Worm (Caenorhabditis elegans) whole organism, young adult: Measurements from ENCODE around the gene ZK1010.12.

Experiments used
- C17E4.6 ChIP-seq: fragments of 200-800 bp; sonication (Bioruptor generic); IDR thresholded peaks from 2 replicates; pipeline ENCODE4 v1.3.6; 2022; ENCODE audit warnings: missing genetic modification reagents, missing genetic modification characterization, missing compliant biosample characterization
- F10E7.11 ChIP-seq: sonication (generic microtip); optimal IDR thresholded peaks from 2 replicates; lab custom pipeline; 2017; ENCODE audit warnings: mild to moderate bottlenecking, missing genetic modification characterization, moderate library complexity, missing compliant biosample characterization
- F22D6.2 ChIP-seq: sonication (generic microtip); optimal IDR thresholded peaks from 2 replicates; lab custom pipeline; 2016; ENCODE audit warnings: mild to moderate bottlenecking, missing genetic modification characterization, missing compliant biosample characterization
- F23B12.7 ChIP-seq: sonication (generic microtip); optimal IDR thresholded peaks from 2 replicates; lab custom pipeline; 2017; ENCODE audit warnings: missing genetic modification characterization, mild to moderate bottlenecking, missing compliant biosample characterization, antibody characterized with exemption, moderate library complexity; ENCODE audit not compliant: insufficient read depth
- F55B11.4 ChIP-seq: sonication (generic microtip); optimal IDR thresholded peaks from 2 replicates; lab custom pipeline; 2016; ENCODE audit warnings: missing compliant biosample characterization, missing genetic modification characterization, borderline replicate concordance; ENCODE audit not compliant: insufficient read depth
- K11D2.4 ChIP-seq: fragments of 200-800 bp; sonication (Bioruptor generic); IDR thresholded peaks from 2 replicates; pipeline ENCODE4 v1.3.6; 2022; ENCODE audit warnings: missing genetic modification reagents, missing genetic modification characterization, missing compliant biosample characterization
- Y53G8AR.9 ChIP-seq: fragments of 200-800 bp; sonication (Bioruptor generic); conservative IDR thresholded peaks from 2 replicates; pipeline ENCODE4 v1.3.6; 2022; ENCODE audit warnings: missing genetic modification reagents, missing genetic modification characterization, missing compliant biosample characterization
- Y67H2A.10 ChIP-seq: fragments of 200-800 bp; sonication (Bioruptor generic); conservative IDR thresholded peaks from 2 replicates; pipeline ENCODE4 v1.3.6; 2022; ENCODE audit warnings: missing genetic modification reagents, missing genetic modification characterization, missing compliant biosample characterization
- atf-7 ChIP-seq: sonication (generic microtip); optimal IDR thresholded peaks from 2 replicates; lab custom pipeline; 2017; ENCODE audit warnings: mild to moderate bottlenecking, missing genetic modification characterization, missing compliant biosample characterization
- ceh-100 ChIP-seq: fragments of 200-800 bp; sonication (Bioruptor generic); IDR thresholded peaks from 2 replicates; pipeline ENCODE4 v1.3.6; 2022; ENCODE audit warnings: missing genetic modification reagents, missing genetic modification characterization, missing compliant biosample characterization
- ceh-91 ChIP-seq: fragments of 200-800 bp; sonication (Bioruptor generic); IDR thresholded peaks from 2 replicates; pipeline ENCODE4 v1.3.6; 2022; ENCODE audit warnings: missing genetic modification reagents, missing genetic modification characterization, missing compliant biosample characterization
- die-1 ChIP-seq: sonication (generic microtip); optimal IDR thresholded peaks from 2 replicates; lab custom pipeline; 2016; ENCODE audit warnings: missing genotype, mild to moderate bottlenecking, missing genetic modification characterization, missing compliant biosample characterization
- efl-1 ChIP-seq: fragments of 150-350 bp; optimal IDR thresholded peaks from 2 replicates; lab custom pipeline; 2014; ENCODE audit warnings: missing biosample characterization, missing genetic modification reagents, missing genetic modification characterization
- egrh-3 ChIP-seq: fragments of 200-800 bp; sonication (Bioruptor generic); IDR thresholded peaks from 2 replicates; pipeline ENCODE4 v1.3.6; 2022; ENCODE audit warnings: missing genetic modification reagents, missing genetic modification characterization, missing compliant biosample characterization
- ekl-4 ChIP-seq: fragments of 200-800 bp; sonication (Bioruptor generic); IDR thresholded peaks from 2 replicates; pipeline ENCODE4 v1.3.6; 2022; ENCODE audit warnings: missing genetic modification reagents, missing genetic modification characterization, missing compliant biosample characterization
- ets-4 ChIP-seq: fragments of 200-800 bp; sonication (Bioruptor generic); optimal IDR thresholded peaks from 2 replicates; lab custom pipeline; 2018; ENCODE audit warnings: mild to moderate bottlenecking, missing genetic modification characterization, missing compliant biosample characterization
- him-1 ChIP-seq: sonication (generic microtip); optimal IDR thresholded peaks from 2 replicates; lab custom pipeline; 2016; ENCODE audit warnings: missing genotype, missing genetic modification reagents, missing genetic modification characterization, missing compliant biosample characterization
- hmg-1.2 ChIP-seq: fragments of 200-800 bp; sonication (Bioruptor generic); IDR thresholded peaks from 2 replicates; pipeline ENCODE4 v1.3.6; 2022; ENCODE audit warnings: missing genetic modification reagents, missing genetic modification characterization, missing compliant biosample characterization
- let-526 ChIP-seq: fragments of 200-800 bp; sonication (Bioruptor generic); IDR thresholded peaks from 2 replicates; pipeline ENCODE4 v1.3.6; 2022; ENCODE audit warnings: missing genetic modification reagents, missing genetic modification characterization, missing compliant biosample characterization
- let-607 ChIP-seq, 2 experiments: fragments of 200-800 bp in 1 of 2; sonication (Bioruptor generic) in 1 of 2; sonication (generic microtip) in 1 of 2; optimal IDR thresholded peaks; 2 replicates each; lab custom pipeline; 2016 to 2018; ENCODE audit warnings: mild to moderate bottlenecking in 2 of 2, missing compliant biosample characterization in 2 of 2, missing genetic modification characterization in 2 of 2, moderate library complexity in 2 of 2, missing genotype in 1 of 2
- lin-26 ChIP-seq: fragments of 200-800 bp; sonication (Bioruptor generic); IDR thresholded peaks from 2 replicates; pipeline ENCODE4 v1.3.6; 2022; ENCODE audit warnings: missing genetic modification reagents, missing genetic modification characterization, missing compliant biosample characterization
- lsy-27 ChIP-seq: sonication (generic microtip); optimal IDR thresholded peaks from 2 replicates; lab custom pipeline; 2017; ENCODE audit warnings: missing genetic modification characterization, mild to moderate bottlenecking, missing compliant biosample characterization, antibody characterized with exemption, missing genotype, borderline replicate concordance; ENCODE audit not compliant: insufficient read depth
- madf-3 ChIP-seq: fragments of 200-800 bp; sonication (Bioruptor generic); IDR thresholded peaks from 2 replicates; pipeline ENCODE4 v1.3.6; 2022; ENCODE audit warnings: missing genetic modification reagents, missing genetic modification characterization, missing compliant biosample characterization
- madf-6 ChIP-seq: fragments of 200-800 bp; sonication (Bioruptor generic); IDR thresholded peaks from 2 replicates; pipeline ENCODE4 v1.3.6; 2022; ENCODE audit warnings: missing genetic modification reagents, missing genetic modification characterization, missing compliant biosample characterization
- madf-8 ChIP-seq: fragments of 200-800 bp; sonication (Bioruptor generic); conservative IDR thresholded peaks from 2 replicates; pipeline ENCODE4 v1.3.6; 2022; ENCODE audit warnings: missing genetic modification reagents, missing genetic modification characterization, missing compliant biosample characterization
- mcd-1 ChIP-seq: fragments of 200-800 bp; sonication (Bioruptor generic); IDR thresholded peaks from 2 replicates; pipeline ENCODE4 v1.3.6; 2022; ENCODE audit warnings: missing genetic modification reagents, missing genetic modification characterization, missing compliant biosample characterization
- nhr-90 ChIP-seq: sonication (generic microtip); optimal IDR thresholded peaks from 2 replicates; lab custom pipeline; 2016; ENCODE audit warnings: missing genotype, mild to moderate bottlenecking, missing genetic modification characterization, missing compliant biosample characterization
- pbrm-1 ChIP-seq: fragments of 200-800 bp; sonication (Bioruptor generic); IDR thresholded peaks from 2 replicates; pipeline ENCODE4 v1.3.6; 2022; ENCODE audit warnings: missing genetic modification reagents, missing genetic modification characterization, missing compliant biosample characterization
- pha-4 ChIP-seq: fragments of 150-350 bp; sonication (generic microtip); optimal IDR thresholded peaks from 2 replicates; lab custom pipeline; 2014; ENCODE audit warnings: missing biosample characterization, missing genetic modification reagents, missing genetic modification characterization
- rcor-1 ChIP-seq: fragments of 200-800 bp; sonication (Bioruptor generic); IDR thresholded peaks from 2 replicates; pipeline ENCODE4 v1.3.6; 2022; ENCODE audit warnings: missing genetic modification reagents, missing genetic modification characterization, missing compliant biosample characterization
- repo-1 ChIP-seq: sonication (generic microtip); optimal IDR thresholded peaks from 2 replicates; lab custom pipeline; 2017; ENCODE audit warnings: mild to moderate bottlenecking, missing genetic modification characterization, missing compliant biosample characterization
- snpc-1.3 ChIP-seq: sonication (generic microtip); optimal IDR thresholded peaks from 2 replicates; lab custom pipeline; 2017; ENCODE audit warnings: missing genetic modification characterization, mild to moderate bottlenecking, missing compliant biosample characterization, antibody characterized with exemption, moderate library complexity, missing genotype, missing genetic modification reagents; ENCODE audit not compliant: insufficient read depth
- snpc-3.4 ChIP-seq: sonication (generic microtip); optimal IDR thresholded peaks from 2 replicates; lab custom pipeline; 2017; ENCODE audit warnings: missing genetic modification characterization, mild to moderate bottlenecking, missing compliant biosample characterization, antibody characterized with exemption, moderate library complexity, missing genotype, missing genetic modification reagents
- somi-1 ChIP-seq: fragments of 200-800 bp; sonication (Bioruptor generic); optimal IDR thresholded peaks from 2 replicates; lab custom pipeline; 2018; ENCODE audit warnings: mild to moderate bottlenecking, missing genetic modification characterization, missing compliant biosample characterization
- sptf-2 ChIP-seq: fragments of 200-800 bp; sonication (Bioruptor generic); optimal IDR thresholded peaks from 2 replicates; lab custom pipeline; 2018; ENCODE audit warnings: mild to moderate bottlenecking, missing genetic modification characterization, missing compliant biosample characterization
- tbx-9 ChIP-seq: sonication (generic microtip); optimal IDR thresholded peaks from 2 replicates; lab custom pipeline; 2016; ENCODE audit warnings: borderline replicate concordance, missing genetic modification characterization, inconsistent platforms, missing compliant biosample characterization
- tlf-1 ChIP-seq: fragments of 200-800 bp; sonication (Bioruptor generic); optimal IDR thresholded peaks from 2 replicates; lab custom pipeline; 2018; ENCODE audit warnings: mild to moderate bottlenecking, missing genetic modification characterization, missing compliant biosample characterization
- xnd-1 ChIP-seq: sonication (generic microtip); optimal IDR thresholded peaks from 2 replicates; lab custom pipeline; 2016; ENCODE audit warnings: missing genotype, missing genetic modification reagents, missing genetic modification characterization, missing compliant biosample characterization
- zfh-2 ChIP-seq: fragments of 200-800 bp; sonication (Bioruptor generic); conservative IDR thresholded peaks from 2 replicates; pipeline ENCODE4 v1.3.6; 2022; ENCODE audit warnings: missing genetic modification reagents, missing genetic modification characterization, missing compliant biosample characterization
- ztf-18 ChIP-seq: sonication (generic microtip); optimal IDR thresholded peaks from 2 replicates; lab custom pipeline; 2016; ENCODE audit warnings: missing genotype, mild to moderate bottlenecking, missing genetic modification characterization, missing compliant biosample characterization
- ztf-25 ChIP-seq: fragments of 200-800 bp; sonication (Bioruptor generic); IDR thresholded peaks from 2 replicates; pipeline ENCODE4 v1.3.6; 2022; ENCODE audit warnings: missing genetic modification reagents, missing genetic modification characterization, missing compliant biosample characterization

The ZK1010.12 gene

DNA sequence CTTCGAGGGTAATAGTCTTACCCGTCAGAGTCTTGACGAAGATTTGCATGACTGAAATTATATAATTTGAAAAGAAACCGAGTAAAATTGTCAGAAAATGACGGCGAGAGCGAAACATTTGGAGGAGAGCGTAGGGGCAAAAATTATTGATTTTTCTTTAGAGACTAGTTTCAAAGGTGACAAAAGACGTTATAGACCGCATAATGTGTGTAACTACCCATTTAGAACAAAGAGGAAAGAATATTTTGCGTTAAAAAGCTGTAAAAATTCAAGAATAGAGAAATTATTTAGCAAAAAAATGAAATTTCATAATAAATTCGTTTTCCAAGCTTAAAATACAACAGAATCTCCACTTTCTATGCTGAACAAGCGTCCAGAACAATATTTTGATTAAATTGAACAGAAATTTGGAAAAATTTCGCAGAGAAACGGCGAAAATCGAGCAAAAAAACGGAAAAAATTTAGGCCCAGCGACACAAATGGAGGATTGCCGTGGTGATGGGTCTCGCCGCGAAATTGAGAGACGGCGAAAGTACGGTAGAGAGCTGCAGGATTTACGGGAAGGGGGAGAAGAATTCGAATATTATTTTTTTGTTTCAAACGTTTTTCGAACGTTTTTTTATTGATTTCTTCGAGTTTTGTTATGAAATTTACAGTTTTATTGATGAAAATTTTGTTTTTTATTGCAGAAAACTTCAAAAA lies 12.5 kb upstream of the ZK1010.12 start, which contains the start of the genes ubq-2 and frg-1 (continued):
- TF ChIP-seq hmg-1.2 (peak; percentile 43), let-526 (GFP tag; lab: Robert Waterston, UW) (0 out of 2 replicates have a peak, but pooled peaks have one; percentile 60), lin-26 (no peak), nhr-90 (tag; lab: Kevin White, UChicago) (no peak), repo-1 (tag; lab: Kevin White, UChicago) (no peak), ceh-91 (GFP tag; lab: Robert Waterston, UW) (peak; percentile 60), madf-6 (peak; percentile 92), ztf-18 (no peak), K11D2.4 (GFP tag; lab: Robert Waterston, UW) (peak; percentile 77), Y67H2A.10 (GFP tag; lab: Robert Waterston, UW) (no peak), mcd-1 (GFP tag; lab: Robert Waterston, UW) (peak; percentile 90), C17E4.6 (GFP tag; lab: Robert Waterston, UW) (peak; percentile 36; the same call in 1 of the 2 replicates), rcor-1 (GFP tag; lab: Robert Waterston, UW) (peak; percentile 80), Y53G8AR.9 (peak; percentile 77), tlf-1 (GFP tag; lab: Kevin White, UChicago) (peak; percentile 73), sptf-2 (GFP tag; lab: Kevin White, UChicago) (no peak), madf-8 (GFP tag; lab: Robert Waterston, UW) (peak; percentile 69), efl-1 (peak; percentile 56), madf-3 (GFP tag; lab: Robert Waterston, UW) (peak; percentile 82), xnd-1 (tag; lab: Kevin White, UChicago) (peak; percentile 64), tbx-9 (no peak), snpc-1.3 (tag; lab: Kevin White, UChicago) (peak; percentile 49), snpc-3.4 (tag; lab: Kevin White, UChicago) (peak; percentile 32), ztf-25 (GFP tag; lab: Robert Waterston, UW) (no peak), ceh-100 (peak; percentile 69), him-1 (peak; percentile 51), pbrm-1 (GFP tag; lab: Robert Waterston, UW) (peak; percentile 80), die-1 (no peak), F10E7.11 (tag; lab: Kevin White, UChicago) (no peak), atf-7 (no peak), lsy-27 (tag; lab: Kevin White, UChicago) (no peak), pha-4 (tag; lab: Kevin White, UChicago) (peak; percentile 60), F23B12.7 (tag; lab: Kevin White, UChicago) (peak; percentile 60), egrh-3 (GFP tag; lab: Robert Waterston, UW) (peak; percentile 58; the same call in 1 of the 2 replicates), ekl-4 (peak; percentile 67), F22D6.2 (tag; lab: Kevin White, UChicago) (no peak), somi-1 (no peak), F55B11.4 (tag; lab: Kevin White, UChicago) (no peak), let-607 (tag; optimal IDR thresholded peaks at IDR 0.05; lab: Kevin White, UChicago) (peak in 1 of 2 experiments; percentile 67), ets-4 (GFP tag; lab: Kevin White, UChicago) (no peak), zfh-2 (GFP tag; lab: Robert Waterston, UW) (no peak)
